Worm (Caenorhabditis elegans): Measurements from ENCODE around the gene C34C6.10.

DNA sequence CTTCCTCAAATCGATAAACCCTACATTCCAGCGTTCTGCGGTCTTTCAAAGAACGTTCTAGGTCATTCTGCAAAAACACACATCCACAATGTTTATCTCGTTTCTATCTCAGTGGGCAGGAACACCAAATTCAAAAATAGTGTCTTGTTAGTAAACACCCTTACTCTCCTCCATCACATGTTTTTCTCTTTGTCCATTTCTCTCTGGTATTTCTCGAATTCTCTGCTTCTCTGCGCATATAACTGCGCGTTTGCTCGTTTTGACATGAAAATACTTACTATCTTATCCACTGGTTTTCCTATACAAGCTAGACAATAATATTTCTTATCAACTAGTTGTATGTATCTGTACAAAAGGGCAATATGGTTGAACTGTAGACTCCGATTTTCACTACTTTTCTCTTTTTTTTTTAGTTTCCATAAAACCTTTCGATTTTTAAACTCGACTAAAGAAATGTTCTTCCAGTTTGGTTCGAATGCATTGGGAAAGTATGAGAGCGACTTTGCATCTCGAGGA, 45.0 kb downstream of the C34C6.10 start, which contains the start of gene pyr-1:
- TF ChIP-seq lin-54 (GFP tag; optimal IDR thresholded peaks at IDR 0.05), result no peak
- no peak for TF ChIP-seq dpl-1 (GFP tag; optimal IDR thresholded peaks at IDR 0.05)
- TF ChIP-seq cebp-1 (GFP tag; IDR thresholded peaks at IDR 0.05), result no peak
- no peak for TF ChIP-seq cebp-1 (tag; optimal IDR thresholded peaks at IDR 0.05)
- TF ChIP-seq madf-3 (GFP tag; IDR thresholded peaks at IDR 0.05), result no peak
- no peak for TF ChIP-seq lsl-1 (GFP tag; optimal IDR thresholded peaks at IDR 0.05)
